Worm (Caenorhabditis elegans): ENCODE results near the gene T22D1.17.

ce11 chrIV:6916831-6917230, 11.0 kb downstream of the T22D1.17 start:
- TF ChIP-seq unc-39 (tag; optimal IDR thresholded peaks at IDR 0.05) (no peak), snpc-4 (tag; optimal IDR thresholded peaks at IDR 0.05) (no peak), tbx-8 (GFP tag; optimal IDR thresholded peaks at IDR 0.05) (no peak), drap-1 (GFP tag; optimal IDR thresholded peaks at IDR 0.05) (no peak), ztf-11 (tag; optimal IDR thresholded peaks at IDR 0.05) (no peak), nhr-12 (tag; optimal IDR thresholded peaks at IDR 0.05) (no peak), nhr-76 (tag; optimal IDR thresholded peaks at IDR 0.05) (no peak)
